Fruit fly (Drosophila melanogaster) whole organism, wandering third instar larva: Measurements from ENCODE around the gene daw.

Experiments
- CG32264 ChIP-seq: fragments of 200-800 bp; sonication (Bioruptor generic); optimal IDR thresholded peaks from 2 replicates; lab custom pipeline; 2016; ENCODE audit warnings: missing biosample characterization, missing genetic modification characterization
- CG9705 ChIP-seq: fragments of 200-800 bp; sonication (Bioruptor generic); optimal IDR thresholded peaks from 2 replicates; lab custom pipeline; 2018; ENCODE audit warnings: missing biosample characterization, mild to moderate bottlenecking, missing genetic modification characterization
- Dif ChIP-seq: fragments of 200-275, 200-300 bp; sonication (Bioruptor generic); optimal IDR thresholded peaks from 2 replicates; lab custom pipeline; 2018; ENCODE audit warnings: missing biosample characterization, missing genetic modification characterization; ENCODE audit not compliant: partially characterized antibody
- HLH106 ChIP-seq: fragments of 200-800 bp; optimal IDR thresholded peaks from 3 replicates; lab custom pipeline; 2019; ENCODE audit warnings: missing biosample characterization, mild to moderate bottlenecking, missing genetic modification characterization, moderate library complexity
- Hnf4 ChIP-seq: fragments of 200-800 bp; sonication (Bioruptor generic); optimal IDR thresholded peaks from 2 replicates; lab custom pipeline; 2016; ENCODE audit warnings: missing biosample characterization, mild to moderate bottlenecking, missing genetic modification characterization
- Hr78 ChIP-seq: fragments of >200 bp; optimal IDR thresholded peaks from 2 replicates; lab custom pipeline; 2017; ENCODE audit warnings: missing biosample characterization, missing genetic modification characterization
- Myc ChIP-seq: fragments of >200 bp; optimal IDR thresholded peaks from 2 replicates; lab custom pipeline; 2017
- OdsH ChIP-seq: fragments of 200-800 bp; sonication (Bioruptor generic); optimal IDR thresholded peaks from 2 replicates; lab custom pipeline; 2016; ENCODE audit warnings: missing biosample characterization, mild to moderate bottlenecking, missing genetic modification characterization
- br ChIP-seq: fragments of 200-800 bp; sonication (Bioruptor generic); optimal IDR thresholded peaks from 2 replicates; lab custom pipeline; 2016; ENCODE audit warnings: missing biosample characterization, missing genetic modification characterization
- psq ChIP-seq: fragments of 200-800 bp; sonication (Bioruptor generic); optimal IDR thresholded peaks from 3 replicates; lab custom pipeline; 2017; ENCODE audit warnings: missing biosample characterization, mild to moderate bottlenecking, missing genetic modification characterization, moderate library complexity
- usp ChIP-seq: fragments of >200 bp; optimal IDR thresholded peaks from 2 replicates; lab custom pipeline; 2017; ENCODE audit warnings: missing biosample characterization, missing genetic modification characterization

DNA sequence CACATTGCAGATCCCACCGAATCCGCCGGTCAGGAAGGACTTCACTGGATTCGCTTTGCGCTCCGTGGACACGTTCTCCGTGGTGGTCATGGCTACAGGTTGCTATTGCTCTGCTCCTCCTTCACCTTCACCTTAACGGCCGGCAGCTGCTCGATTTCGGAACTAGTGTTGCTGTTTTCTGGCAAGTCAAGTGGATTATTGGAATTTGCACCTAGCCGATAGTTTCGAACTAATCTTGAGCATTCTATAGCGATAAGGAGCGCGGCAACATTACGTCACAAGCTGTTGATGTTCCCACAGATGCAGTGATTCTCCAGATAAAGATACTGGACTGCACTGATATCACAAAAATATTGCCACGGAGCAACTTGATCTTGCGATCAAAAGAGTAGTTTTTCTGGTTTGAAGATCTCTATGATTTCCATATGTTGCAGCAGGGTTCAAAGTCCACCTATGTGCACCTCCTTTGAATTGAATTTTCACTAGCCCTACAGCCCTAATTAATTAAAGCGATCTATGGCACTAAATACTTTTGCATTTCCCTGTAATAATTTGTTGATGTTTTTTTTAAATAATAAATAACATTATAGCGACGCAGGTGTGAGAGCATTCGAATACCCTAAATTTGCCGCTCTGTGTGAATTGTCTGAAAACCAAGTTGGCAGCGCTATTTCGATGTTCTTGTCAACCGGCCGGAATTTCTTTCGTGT lies 35.4 kb upstream of the daw start, which contains the start of the genes colt and HINT1:
- no peak for TF ChIP-seq OdsH
- no peak for TF ChIP-seq Myc (lab: Kevin White, UChicago)
- no peak for TF ChIP-seq Hr78 (GFP tag; lab: Kevin White, UChicago)
- TF ChIP-seq Dif (GFP tag; lab: Kevin White, UChicago), result no peak
- no peak for TF ChIP-seq psq
- TF ChIP-seq br (GFP tag; lab: Kevin White, UChicago), result peak; percentile 33
- no peak for TF ChIP-seq CG9705 (GFP tag; lab: Kevin White, UChicago)
- TF ChIP-seq usp (GFP tag; lab: Kevin White, UChicago), result no peak
- TF ChIP-seq HLH106 (tag; lab: Kevin White, UChicago), result peak; percentile 4
- TF ChIP-seq Hnf4, result peak; percentile 94
- TF ChIP-seq CG32264 (GFP tag; lab: Kevin White, UChicago), result no peak
